Fruit fly (Drosophila melanogaster) whole organism, prepupa: ENCODE measurements around the gene Cypl.

Experiments used
- Blimp-1 ChIP-seq: fragments of 200-800 bp; sonication (Bioruptor generic); optimal IDR thresholded peaks from 3 replicates; lab custom pipeline; 2017; ENCODE audit warnings: missing biosample characterization, missing genetic modification characterization, mild to moderate bottlenecking, moderate library complexity, missing genetic modification reagents
- CG10631 ChIP-seq: fragments of 200-800 bp; sonication (Bioruptor generic); optimal IDR thresholded peaks from 2 replicates; lab custom pipeline; 2016; ENCODE audit warnings: missing biosample characterization, missing genetic modification characterization
- CG10669 ChIP-seq: fragments of 200-800 bp; sonication (Bioruptor generic); optimal IDR thresholded peaks from 3 replicates; lab custom pipeline; 2018; ENCODE audit warnings: missing biosample characterization, mild to moderate bottlenecking, missing genetic modification characterization, moderate library complexity
- CG11294 ChIP-seq: fragments of 200-800 bp; sonication (Bioruptor generic); IDR thresholded peaks from 2 replicates; pipeline ENCODE4 v1.3.6; 2022; ENCODE audit warnings: missing biosample characterization, missing genetic modification characterization
- CG11762 ChIP-seq: fragments of 200-800 bp; sonication (Bioruptor generic); optimal IDR thresholded peaks from 3 replicates; lab custom pipeline; 2016; ENCODE audit warnings: missing biosample characterization, missing genetic modification characterization; ENCODE audit not compliant: insufficient read depth
- CG11902 ChIP-seq: fragments of 200-800 bp; sonication (Bioruptor generic); optimal IDR thresholded peaks from 3 replicates; lab custom pipeline; 2016; ENCODE audit warnings: missing biosample characterization, missing genetic modification characterization
- CG1621 ChIP-seq: fragments of 200-800 bp; sonication (Bioruptor generic); optimal IDR thresholded peaks from 3 replicates; lab custom pipeline; 2018; ENCODE audit warnings: missing biosample characterization, mild to moderate bottlenecking, missing genetic modification characterization
- CG16779 ChIP-seq: fragments of 200-800 bp; sonication (Bioruptor generic); optimal IDR thresholded peaks from 3 replicates; lab custom pipeline; 2017; ENCODE audit warnings: missing biosample characterization, mild to moderate bottlenecking, missing genetic modification characterization
- CG6163 ChIP-seq: fragments of 200-800 bp; sonication (Bioruptor generic); IDR thresholded peaks from 3 replicates; pipeline ENCODE4 v1.3.6; 2022; ENCODE audit warnings: missing biosample characterization, missing genetic modification characterization
- CG6276 ChIP-seq: fragments of 200-800 bp; sonication (Bioruptor generic); optimal IDR thresholded peaks from 2 replicates; lab custom pipeline; 2017; ENCODE audit warnings: missing biosample characterization, mild to moderate bottlenecking, missing genetic modification characterization
- CG6808 ChIP-seq: fragments of 200-800 bp; sonication (Bioruptor generic); optimal IDR thresholded peaks from 3 replicates; lab custom pipeline; 2017; ENCODE audit warnings: missing biosample characterization, missing genetic modification characterization, mild to moderate bottlenecking, moderate library complexity, missing genetic modification reagents
- CG6854 ChIP-seq: fragments of 200-800 bp; sonication (Bioruptor generic); optimal IDR thresholded peaks from 2 replicates; lab custom pipeline; 2017; ENCODE audit warnings: missing biosample characterization, mild to moderate bottlenecking, missing genetic modification characterization
- CG7368 ChIP-seq: fragments of 200-800 bp; sonication (Bioruptor generic); optimal IDR thresholded peaks from 3 replicates; lab custom pipeline; 2016; ENCODE audit warnings: missing biosample characterization, missing genetic modification characterization
- CG8119 ChIP-seq: fragments of 200-800 bp; sonication (Bioruptor generic); IDR thresholded peaks from 3 replicates; pipeline ENCODE4 v1.3.6; 2022; ENCODE audit warnings: missing biosample characterization, missing genetic modification characterization
- CG8319 ChIP-seq: fragments of 200-800 bp; sonication (Bioruptor generic); optimal IDR thresholded peaks from 3 replicates; lab custom pipeline; 2016; ENCODE audit warnings: missing biosample characterization, missing genetic modification characterization
- CG8632 ChIP-seq: fragments of 200-800 bp; sonication (Bioruptor generic); optimal IDR thresholded peaks from 3 replicates; lab custom pipeline; 2016; ENCODE audit warnings: missing biosample characterization, missing genetic modification characterization
- Eip78C ChIP-seq: fragments of 200-800 bp; sonication (Bioruptor generic); peaks from one replicate; lab custom pipeline; 2016; ENCODE audit warnings: missing biosample characterization, missing genetic modification characterization
- Eip93F ChIP-seq: fragments of 200-800 bp; sonication (Bioruptor generic); optimal IDR thresholded peaks from 2 replicates; lab custom pipeline; 2016; ENCODE audit warnings: missing biosample characterization, mild to moderate bottlenecking, missing genetic modification characterization
- Ets21C ChIP-seq: fragments of 200-800 bp; sonication (Bioruptor generic); optimal IDR thresholded peaks from 3 replicates; lab custom pipeline; 2016; ENCODE audit warnings: missing biosample characterization, missing genetic modification characterization
- Ets96B ChIP-seq: fragments of 200-800 bp; optimal IDR thresholded peaks from 2 replicates; lab custom pipeline; 2019; ENCODE audit warnings: missing biosample characterization, mild to moderate bottlenecking, missing genetic modification characterization, moderate library complexity
- Gug ChIP-seq: fragments of 200-800 bp; sonication (Bioruptor generic); IDR thresholded peaks from 2 replicates; pipeline ENCODE4 v1.3.6; 2022; ENCODE audit warnings: missing biosample characterization, missing genetic modification characterization
- Hr38 ChIP-seq: sonication (Bioruptor generic); optimal IDR thresholded peaks from 2 replicates; lab custom pipeline; 2016; ENCODE audit warnings: missing biosample characterization, missing genetic modification characterization
- Hr39 ChIP-seq: fragments of 200-800 bp; sonication (Bioruptor generic); optimal IDR thresholded peaks from 2 replicates; lab custom pipeline; 2016; ENCODE audit warnings: missing biosample characterization, missing genetic modification characterization
- Hr4 ChIP-seq: fragments of 200-800 bp; sonication (Bioruptor generic); optimal IDR thresholded peaks from 3 replicates; lab custom pipeline; 2016; ENCODE audit warnings: missing biosample characterization, missing genetic modification characterization
- OdsH ChIP-seq: fragments of 200-800 bp; sonication (Bioruptor generic); optimal IDR thresholded peaks from 3 replicates; lab custom pipeline; 2016; ENCODE audit warnings: missing biosample characterization, missing genetic modification characterization
- Sox102F ChIP-seq: fragments of 200-800 bp; sonication (Bioruptor generic); optimal IDR thresholded peaks from 2 replicates; lab custom pipeline; 2016; ENCODE audit warnings: missing biosample characterization, mild to moderate bottlenecking, missing genetic modification characterization
- Sox14 ChIP-seq: fragments of 200-800 bp; sonication (Bioruptor generic); optimal IDR thresholded peaks from 3 replicates; lab custom pipeline; 2016; ENCODE audit warnings: missing biosample characterization, missing genetic modification characterization
- Sox15 ChIP-seq: fragments of 200-800 bp; sonication (Bioruptor generic); optimal IDR thresholded peaks from 3 replicates; lab custom pipeline; 2016; ENCODE audit warnings: missing biosample characterization, missing genetic modification characterization
- achi ChIP-seq: fragments of 200-800 bp; sonication (Bioruptor generic); optimal IDR thresholded peaks from 3 replicates; lab custom pipeline; 2016; ENCODE audit warnings: missing biosample characterization, missing genetic modification characterization
- acj6 ChIP-seq: fragments of 200-800 bp; sonication (Bioruptor generic); optimal IDR thresholded peaks from 3 replicates; lab custom pipeline; 2016; ENCODE audit warnings: missing biosample characterization, missing genetic modification characterization
- cyc ChIP-seq: fragments of 200-800 bp; sonication (Bioruptor generic); optimal IDR thresholded peaks from 3 replicates; lab custom pipeline; 2016; ENCODE audit warnings: missing biosample characterization, missing genetic modification characterization
- dsx ChIP-seq: fragments of 200-800 bp; optimal IDR thresholded peaks from 3 replicates; lab custom pipeline; 2019; ENCODE audit warnings: missing biosample characterization, mild to moderate bottlenecking, missing genetic modification characterization, moderate library complexity; ENCODE audit not compliant: poor library complexity, severe bottlenecking
- eg ChIP-seq: fragments of 200-800 bp; sonication (Bioruptor generic); IDR thresholded peaks from 3 replicates; pipeline ENCODE4 v1.3.6; 2022; ENCODE audit warnings: missing biosample characterization, missing genetic modification characterization
- fd59A ChIP-seq: fragments of 200-800 bp; sonication (Bioruptor generic); optimal IDR thresholded peaks from 2 replicates; lab custom pipeline; 2017; ENCODE audit warnings: missing biosample characterization, mild to moderate bottlenecking, missing genetic modification characterization, missing genetic modification reagents
- fd85E ChIP-seq: fragments of 200-800 bp; sonication (Bioruptor generic); optimal IDR thresholded peaks from 3 replicates; lab custom pipeline; 2016; ENCODE audit warnings: missing biosample characterization, missing genetic modification characterization
- fkh ChIP-seq: fragments of 200-800 bp; sonication (Bioruptor generic); optimal IDR thresholded peaks from 3 replicates; lab custom pipeline; 2017; ENCODE audit warnings: missing biosample characterization, mild to moderate bottlenecking, missing genetic modification characterization, moderate library complexity
- lz ChIP-seq: fragments of 200-800 bp; sonication (Bioruptor generic); optimal IDR thresholded peaks from 3 replicates; lab custom pipeline; 2016; ENCODE audit warnings: missing biosample characterization, missing genetic modification characterization
- net ChIP-seq: fragments of 200-800 bp; sonication (Bioruptor generic); optimal IDR thresholded peaks from 3 replicates; lab custom pipeline; 2016; ENCODE audit warnings: missing biosample characterization, missing genetic modification characterization
- pdm3 ChIP-seq: fragments of 200-800 bp; sonication (Bioruptor generic); optimal IDR thresholded peaks from 3 replicates; lab custom pipeline; 2016; ENCODE audit warnings: missing biosample characterization, missing genetic modification characterization
- salr ChIP-seq, 2 experiments: fragments of 200-800 bp; sonication (Bioruptor generic); optimal IDR thresholded peaks; 3 replicates each; lab custom pipeline; 2016 to 2018; ENCODE audit warnings: missing biosample characterization in 2 of 2, missing genetic modification characterization in 2 of 2, mild to moderate bottlenecking in 1 of 2
- spab ChIP-seq: fragments of 200-800 bp; sonication (Bioruptor generic); optimal IDR thresholded peaks from 2 replicates; lab custom pipeline; 2017; ENCODE audit warnings: missing biosample characterization, mild to moderate bottlenecking, missing genetic modification characterization, missing genetic modification reagents
- ss ChIP-seq, 2 experiments: fragments of 200-800 bp; sonication (Bioruptor generic); optimal IDR thresholded peaks; 2 replicates in 1 of 2; 3 replicates in 1 of 2; lab custom pipeline; 2017 to 2018; ENCODE audit warnings: mild to moderate bottlenecking in 2 of 2, missing biosample characterization in 2 of 2, missing genetic modification characterization in 2 of 2, moderate library complexity in 1 of 2
- svp ChIP-seq: fragments of 200-800 bp; sonication (Bioruptor generic); peaks from one replicate; lab custom pipeline; 2016; ENCODE audit warnings: missing biosample characterization, missing genetic modification characterization
- topi ChIP-seq: fragments of 200-800 bp; sonication (Bioruptor generic); optimal IDR thresholded peaks from 3 replicates; lab custom pipeline; 2016; ENCODE audit warnings: missing biosample characterization, missing genetic modification characterization
- vri ChIP-seq: fragments of 200-800 bp; sonication (Bioruptor generic); optimal IDR thresholded peaks from 3 replicates; lab custom pipeline; 2016; ENCODE audit warnings: missing biosample characterization, mild to moderate bottlenecking, missing genetic modification characterization

Gene Cypl

dm6 chr3L:511755-512209 is 30.9 kb downstream of the Cypl start (continued):
- TF ChIP-seq Hr39 (GFP tag; lab: Kevin White, UChicago): peak; percentile 22
- no peak for TF ChIP-seq acj6
- no peak for TF ChIP-seq CG10631 (GFP tag; lab: Kevin White, UChicago)
- no peak for TF ChIP-seq CG11902 (GFP tag; lab: Kevin White, UChicago)
- TF ChIP-seq spab: no peak
- no peak for TF ChIP-seq CG8632 (GFP tag; lab: Kevin White, UChicago)
- TF ChIP-seq net (GFP tag; lab: Kevin White, UChicago): no peak
- no peak for TF ChIP-seq Hr4 (GFP tag; lab: Kevin White, UChicago)
- TF ChIP-seq CG11762: no peak
- no peak for TF ChIP-seq CG7368 (GFP tag; lab: Kevin White, UChicago)
- no peak for TF ChIP-seq CG11294 (GFP tag; lab: Robert Waterston, UW)
- no peak for TF ChIP-seq CG6808 (GFP tag; lab: Kevin White, UChicago)
- TF ChIP-seq OdsH (GFP tag; lab: Kevin White, UChicago): no peak
- no peak for TF ChIP-seq Ets96B (tag; lab: Kevin White, UChicago)
- no peak for TF ChIP-seq salr (GFP tag; optimal IDR thresholded peaks at IDR 0.05; lab: Kevin White, UChicago)
- peak; percentile 44 for TF ChIP-seq topi (GFP tag; lab: Kevin White, UChicago)
- TF ChIP-seq dsx (GFP tag; lab: Kevin White, UChicago): no peak
- TF ChIP-seq CG6163 (GFP tag; lab: Robert Waterston, UW): no peak
- no peak for TF ChIP-seq CG8119
- TF ChIP-seq Eip93F (GFP tag; lab: Kevin White, UChicago): peak; percentile 81
- TF ChIP-seq cyc (GFP tag; lab: Kevin White, UChicago): peak; percentile 34
- no peak for TF ChIP-seq Gug (GFP tag; lab: Robert Waterston, UW)
- TF ChIP-seq Sox102F (GFP tag; lab: Kevin White, UChicago): peak; percentile 45
- TF ChIP-seq CG16779: no peak
- no peak for TF ChIP-seq fd59A
- TF ChIP-seq Ets21C (GFP tag; lab: Kevin White, UChicago): no peak
- TF ChIP-seq vri (GFP tag; lab: Kevin White, UChicago): peak; percentile 68
- no peak for TF ChIP-seq fd85E (GFP tag; lab: Kevin White, UChicago)
- no peak for TF ChIP-seq Sox14 (GFP tag; lab: Kevin White, UChicago)
- no peak for TF ChIP-seq CG6276
- no peak for TF ChIP-seq Sox15 (GFP tag; lab: Kevin White, UChicago)
- no peak for TF ChIP-seq ss (GFP tag; optimal IDR thresholded peaks at IDR 0.05; lab: Kevin White, UChicago)
- no peak for TF ChIP-seq Hr38
- TF ChIP-seq achi: no peak
- peak; percentile 55; the same call in 1 of the 3 replicates for TF ChIP-seq eg (GFP tag; lab: Robert Waterston, UW)
- TF ChIP-seq CG1621 (tag; lab: Kevin White, UChicago): no peak
- peak; percentile 20 for TF ChIP-seq lz (GFP tag; lab: Kevin White, UChicago)
- TF ChIP-seq CG6854 (GFP tag; lab: Kevin White, UChicago): no peak
- no peak for TF ChIP-seq CG10669

dm6 chr3L:510823-511227 is 31.9 kb downstream of the Cypl start:
- TF ChIP-seq dsx (GFP tag; lab: Kevin White, UChicago) (peak; percentile 8), Eip78C (GFP tag; lab: Kevin White, UChicago) (peak; percentile 57), Blimp-1 (peak; percentile 82), CG8319 (GFP tag; lab: Kevin White, UChicago) (peak; percentile 18), Hr39 (GFP tag; lab: Kevin White, UChicago) (no peak), fkh (GFP tag; lab: Kevin White, UChicago) (peak; percentile 65), pdm3 (GFP tag; lab: Kevin White, UChicago) (no peak), salr (GFP tag; optimal IDR thresholded peaks at IDR 0.05; lab: Kevin White, UChicago) (no peak), Sox102F (GFP tag; lab: Kevin White, UChicago) (peak; percentile 21), vri (GFP tag; lab: Kevin White, UChicago) (peak; percentile 57), svp (GFP tag; lab: Kevin White, UChicago) (peak; percentile 49), CG6163 (GFP tag; lab: Robert Waterston, UW) (peak; percentile 48; the same call in 1 of the 3 replicates)
